Worm (Caenorhabditis elegans) whole organism, early embryonic: ENCODE measurements around the gene bckd-1A.
A peak's percentile ranks its signal among the peaks of the same experiment; 100 is the strongest.

Source experiments
- B0310.2 ChIP-seq: sonication (generic microtip); optimal IDR thresholded peaks from 2 replicates; lab custom pipeline; 2016; ENCODE audit warnings: mild to moderate bottlenecking, missing genetic modification characterization, missing compliant biosample characterization
- F13C5.2 ChIP-seq: sonication (generic microtip); optimal IDR thresholded peaks from 2 replicates; lab custom pipeline; 2017; ENCODE audit warnings: mild to moderate bottlenecking, missing genetic modification characterization, inconsistent platforms, missing compliant biosample characterization
- aly-1 ChIP-seq: sonication (generic microtip); optimal IDR thresholded peaks from 2 replicates; lab custom pipeline; 2016; ENCODE audit warnings: missing genetic modification characterization, missing compliant biosample characterization
- ama-1 ChIP-seq: fragments of 150-350 bp; optimal IDR thresholded peaks from 2 replicates; lab custom pipeline; 2014
- ceh-13 ChIP-seq: fragments of 200-800 bp; sonication (Bioruptor generic); optimal IDR thresholded peaks from 2 replicates; lab custom pipeline; 2018; ENCODE audit warnings: mild to moderate bottlenecking, missing genetic modification characterization, missing compliant biosample characterization
- ceh-36 ChIP-seq: sonication (generic microtip); optimal IDR thresholded peaks from 2 replicates; lab custom pipeline; 2016; ENCODE audit warnings: missing genetic modification characterization, inconsistent platforms, missing compliant biosample characterization
- ets-7 ChIP-seq: sonication (generic microtip); optimal IDR thresholded peaks from 2 replicates; lab custom pipeline; 2016; ENCODE audit warnings: missing genotype, missing genetic modification characterization, missing compliant biosample characterization
- flt-1 ChIP-seq: fragments of 200-800 bp; sonication (Bioruptor generic); IDR thresholded peaks from 2 replicates; pipeline ENCODE4 v1.3.6; 2022; ENCODE audit warnings: missing genetic modification characterization, missing compliant biosample characterization
- hmbx-1 ChIP-seq: sonication (generic microtip); optimal IDR thresholded peaks from 2 replicates; lab custom pipeline; 2016; ENCODE audit warnings: mild to moderate bottlenecking, missing genetic modification characterization, missing compliant biosample characterization
- hmg-4 ChIP-seq: fragments of 200-800 bp; sonication (Bioruptor generic); optimal IDR thresholded peaks from 2 replicates; lab custom pipeline; 2018; ENCODE audit warnings: mild to moderate bottlenecking, missing genetic modification characterization, missing compliant biosample characterization
- hnd-1 ChIP-seq: sonication (generic microtip); optimal IDR thresholded peaks from 2 replicates; lab custom pipeline; 2016; ENCODE audit warnings: missing genetic modification characterization, missing compliant biosample characterization
- pes-1 ChIP-seq: fragments of 200-800 bp; sonication (Bioruptor generic); IDR thresholded peaks from 2 replicates; pipeline ENCODE4 v1.3.6; 2022; ENCODE audit warnings: missing genetic modification reagents, missing genetic modification characterization, missing compliant biosample characterization
- scrt-1 ChIP-seq: fragments of 200-800 bp; sonication (Bioruptor generic); IDR thresholded peaks from 2 replicates; pipeline ENCODE4 v1.3.6; 2022; ENCODE audit warnings: missing genetic modification characterization, missing compliant biosample characterization
- sea-1 ChIP-seq: fragments of 200-800 bp; sonication (Bioruptor generic); conservative IDR thresholded peaks from 2 replicates; pipeline ENCODE4 v1.3.6; 2022; ENCODE audit warnings: missing genetic modification characterization, missing compliant biosample characterization
- tbx-11 ChIP-seq: fragments of 200-800 bp; sonication (Bioruptor generic); IDR thresholded peaks from 2 replicates; pipeline ENCODE4 v1.3.6; 2022; ENCODE audit warnings: missing genetic modification characterization, missing compliant biosample characterization
- tbx-37 ChIP-seq: fragments of 200-800 bp; sonication (Bioruptor generic); conservative IDR thresholded peaks from 2 replicates; pipeline ENCODE4 v1.3.6; 2022; ENCODE audit warnings: missing genetic modification reagents, missing genetic modification characterization, missing compliant biosample characterization
- tra-4 ChIP-seq: sonication (generic microtip); optimal IDR thresholded peaks from 2 replicates; lab custom pipeline; 2017; ENCODE audit warnings: missing genetic modification characterization, missing compliant biosample characterization

bckd-1A gene

DNA sequence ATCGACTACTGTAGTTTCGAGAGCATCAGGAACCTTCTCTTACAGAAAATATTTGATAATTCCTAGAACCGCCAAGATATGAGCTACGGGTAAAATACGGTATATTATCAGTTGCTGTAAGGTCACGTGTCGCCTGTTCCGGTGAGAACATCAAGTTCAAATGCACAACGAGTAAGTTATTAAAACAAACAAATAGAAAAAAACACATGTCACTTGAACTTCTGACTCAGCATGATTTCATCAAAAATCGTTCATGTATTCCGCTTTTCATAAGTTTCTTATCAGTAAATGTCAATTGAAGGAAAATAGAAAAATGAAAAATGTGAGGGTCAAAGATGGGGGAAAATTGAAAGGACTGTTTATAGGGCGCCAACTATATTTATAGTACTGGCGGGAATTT lies 11.6 kb downstream of the bckd-1A start:
- TF ChIP-seq hnd-1 (no peak), tra-4 (tag; lab: Kevin White, UChicago) (no peak), tbx-37 (no peak), hmbx-1 (no peak), pes-1 (no peak), sea-1 (no peak), hmg-4 (GFP tag; lab: Kevin White, UChicago) (no peak), aly-1 (no peak), ceh-36 (tag; lab: Kevin White, UChicago) (no peak), ets-7 (tag; lab: Kevin White, UChicago) (no peak), tbx-11 (GFP tag; lab: Robert Waterston, UW) (no peak), scrt-1 (GFP tag; lab: Robert Waterston, UW) (no peak), ama-1 (no peak)

DNA sequence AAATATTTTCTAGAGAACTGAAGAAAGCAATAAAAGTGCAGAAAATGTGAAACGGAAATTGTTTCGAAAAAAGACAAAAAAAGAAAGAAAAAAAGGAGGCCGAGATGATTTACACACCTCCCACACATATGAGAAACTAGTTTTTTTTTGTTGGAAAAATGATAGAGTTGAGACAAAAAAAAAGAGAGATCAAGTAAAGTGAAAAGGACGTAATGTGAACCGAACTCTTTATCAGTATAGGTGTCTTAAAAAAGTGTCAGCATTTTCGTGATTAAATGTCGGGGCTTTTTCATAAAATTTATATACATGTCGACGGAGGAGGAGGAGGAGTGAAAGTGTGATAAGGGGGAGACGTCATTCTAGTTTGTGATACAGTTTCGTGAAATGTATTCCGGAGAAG lies 13.0 kb downstream of the bckd-1A start:
- no peak for TF ChIP-seq hmbx-1
- TF ChIP-seq ama-1, result no peak
- no peak for TF ChIP-seq pes-1

- no peak for TF ChIP-seq ceh-13
- no peak for TF ChIP-seq tra-4 (tag; lab: Kevin White, UChicago)
- no peak for TF ChIP-seq hmbx-1
- no peak for TF ChIP-seq hmg-4 (GFP tag; lab: Kevin White, UChicago)
- TF ChIP-seq scrt-1 (GFP tag; lab: Robert Waterston, UW), result no peak
- no peak for TF ChIP-seq hnd-1
- no peak for TF ChIP-seq pes-1
- no peak for TF ChIP-seq F13C5.2 (tag; lab: Kevin White, UChicago)
- no peak for TF ChIP-seq B0310.2 (tag; lab: Kevin White, UChicago)
- TF ChIP-seq tbx-37, result no peak
- TF ChIP-seq sea-1, result no peak
- TF ChIP-seq tbx-11 (GFP tag; lab: Robert Waterston, UW), result no peak
- TF ChIP-seq aly-1, result no peak
- no peak for TF ChIP-seq flt-1 (GFP tag; lab: Robert Waterston, UW)
- TF ChIP-seq ama-1, result no peak
- no peak for TF ChIP-seq ets-7 (tag; lab: Kevin White, UChicago)
- TF ChIP-seq ceh-36 (tag; lab: Kevin White, UChicago), result no peak
These were observed 19.7 kb downstream of the bckd-1A start for ce11 chrIII:12952615-12953014.

ce11 chrIII:12951362-12952228 lies 20.7 kb downstream of the bckd-1A start, which contains the start of gene Y39E4A.1:
Gene Y39E4A.1 (plus strand): TSS chrIII:12951412.
- TF ChIP-seq hmg-4 (GFP tag; lab: Kevin White, UChicago) (no peak), B0310.2 (tag; lab: Kevin White, UChicago) (no peak), aly-1 (no peak), ceh-36 (tag; lab: Kevin White, UChicago) (no peak), ama-1 (no peak), hmbx-1 (no peak), pes-1 (no peak), tbx-11 (GFP tag; lab: Robert Waterston, UW) (no peak), flt-1 (GFP tag; lab: Robert Waterston, UW) (no peak), F13C5.2 (tag; lab: Kevin White, UChicago) (no peak), sea-1 (no peak)

- TF ChIP-seq tbx-11 (GFP tag; lab: Robert Waterston, UW), result no peak
- TF ChIP-seq ceh-36 (tag; lab: Kevin White, UChicago), result peak; percentile 89
- no peak for TF ChIP-seq sea-1
- no peak for TF ChIP-seq hnd-1
These were observed 27.2 kb downstream of the bckd-1A start for ce11 chrIII:12945072-12945471.

DNA sequence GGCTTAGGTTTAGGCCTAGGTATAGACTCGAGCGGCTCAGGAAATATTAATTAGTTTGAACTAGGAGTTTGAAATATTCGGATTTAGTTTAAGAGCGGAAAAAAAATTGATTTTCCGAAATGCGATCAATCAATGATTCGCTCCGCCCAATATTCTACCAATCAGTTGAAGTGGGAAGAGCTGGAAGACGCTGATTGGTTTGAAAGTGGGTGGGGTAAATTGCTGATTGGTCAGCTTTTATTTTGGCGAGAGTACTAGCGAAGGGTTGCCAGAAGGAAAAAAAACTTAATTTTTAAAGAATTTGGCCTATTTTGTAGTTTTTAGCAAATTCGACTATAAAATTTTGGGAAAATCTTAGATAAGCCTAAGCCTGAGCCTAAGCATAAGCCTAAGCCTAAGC lies 28.2 kb downstream of the bckd-1A start:
- no peak for TF ChIP-seq flt-1 (GFP tag; lab: Robert Waterston, UW)
- TF ChIP-seq tra-4 (tag; lab: Kevin White, UChicago), result no peak
- no peak for TF ChIP-seq B0310.2 (tag; lab: Kevin White, UChicago)
- no peak for TF ChIP-seq hnd-1

DNA sequence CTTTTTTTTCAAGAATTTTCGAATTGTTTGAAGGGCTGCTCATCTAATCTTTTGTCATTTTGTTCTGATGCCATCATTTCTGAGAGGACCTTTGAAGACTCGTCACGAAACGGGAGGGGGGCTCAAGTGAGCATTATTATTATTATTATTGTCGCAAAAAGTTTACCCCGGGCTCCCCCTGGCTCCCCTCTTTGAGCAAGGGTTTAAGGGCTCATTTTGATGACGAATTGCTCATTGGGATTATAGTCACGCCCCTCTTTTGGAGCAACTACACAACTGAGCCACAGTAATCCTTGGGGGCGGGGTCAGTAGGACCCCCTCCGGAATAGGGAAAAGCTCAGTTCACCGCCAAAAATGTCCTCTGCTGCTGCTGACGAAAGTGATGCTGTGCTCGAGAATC lies 30.0 kb downstream of the bckd-1A start, which contains the start of gene unc-25:
TSS of gene unc-25 (plus strand) at position 345 of the 400 bp plus-strand sequence.
- no peak for TF ChIP-seq tbx-11 (GFP tag; lab: Robert Waterston, UW)
- no peak for TF ChIP-seq tra-4 (tag; lab: Kevin White, UChicago)
- no peak for TF ChIP-seq ceh-13
- no peak for TF ChIP-seq pes-1
- TF ChIP-seq scrt-1 (GFP tag; lab: Robert Waterston, UW), result no peak
- no peak for TF ChIP-seq flt-1 (GFP tag; lab: Robert Waterston, UW)

DNA sequence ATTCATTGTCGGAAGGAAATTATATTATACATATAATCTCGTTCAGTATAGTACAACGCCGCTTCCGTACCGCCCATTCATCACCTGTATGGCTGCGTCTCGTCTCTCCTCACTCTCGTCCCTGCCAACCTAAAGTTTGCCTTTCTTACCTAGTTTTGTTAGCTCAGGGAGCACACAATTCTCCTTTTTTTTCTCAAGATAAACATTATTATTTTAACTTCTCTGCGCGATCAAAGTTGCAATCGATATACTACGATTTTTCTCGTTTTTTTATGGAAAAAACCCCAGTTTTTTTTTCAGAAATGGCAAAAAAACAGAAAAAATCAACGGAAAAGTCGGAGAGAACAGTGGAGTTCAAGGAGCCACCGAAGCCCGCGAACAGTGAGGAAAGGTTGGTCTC lies 37.9 kb downstream of the bckd-1A start, which contains the start of gene epg-3:
TSS of gene epg-3 (plus strand) at position 301 of the 400 bp plus-strand sequence.
- TF ChIP-seq tbx-11 (GFP tag; lab: Robert Waterston, UW) (no peak), sea-1 (no peak), B0310.2 (tag; lab: Kevin White, UChicago) (no peak), flt-1 (GFP tag; lab: Robert Waterston, UW) (no peak), tra-4 (tag; lab: Kevin White, UChicago) (no peak), hmg-4 (GFP tag; lab: Kevin White, UChicago) (no peak), ceh-13 (no peak), pes-1 (no peak), tbx-37 (no peak), F13C5.2 (tag; lab: Kevin White, UChicago) (no peak), ama-1 (no peak), ets-7 (tag; lab: Kevin White, UChicago) (no peak), ceh-36 (tag; lab: Kevin White, UChicago) (no peak), hmbx-1 (no peak), scrt-1 (GFP tag; lab: Robert Waterston, UW) (no peak)
